Worm (Caenorhabditis elegans) whole organism, young adult: Measurements from ENCODE around the gene F38B6.2.

Source experiments
- K11D2.4 ChIP-seq: fragments of 200-800 bp; sonication (Bioruptor generic); IDR thresholded peaks from 2 replicates; pipeline ENCODE4 v1.3.6; 2022; ENCODE audit warnings: missing genetic modification reagents, missing genetic modification characterization, missing compliant biosample characterization
- xnd-1 ChIP-seq: sonication (generic microtip); optimal IDR thresholded peaks from 2 replicates; lab custom pipeline; 2016; ENCODE audit warnings: missing genotype, missing genetic modification reagents, missing genetic modification characterization, missing compliant biosample characterization

DNA sequence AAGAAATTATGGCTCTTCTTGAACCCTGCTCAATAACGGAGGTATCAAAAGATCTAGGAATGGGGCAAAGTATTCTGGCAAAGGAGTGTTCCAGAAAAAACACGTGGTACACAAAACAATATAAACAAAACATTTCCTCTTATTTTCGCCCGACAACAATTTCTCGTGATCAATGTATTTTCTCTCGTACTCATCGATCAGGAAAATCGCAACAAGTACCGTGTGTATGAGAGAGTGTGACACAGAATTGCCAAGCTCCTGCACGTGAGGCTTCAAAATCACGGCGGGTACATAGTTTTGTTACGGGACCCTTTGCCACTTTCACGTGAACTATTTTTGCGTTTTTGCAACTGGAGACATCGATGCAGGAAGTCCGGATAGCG, 42.6 kb downstream of the F38B6.2 start:
- TF ChIP-seq K11D2.4 (GFP tag; lab: Robert Waterston, UW) (no peak), xnd-1 (no peak)
